Worm (Caenorhabditis elegans) whole organism, late embryonic: Measurements from ENCODE around the gene R01E6.7.

Experiments used
- ama-1 ChIP-seq: fragments of 150-350 bp; optimal IDR thresholded peaks from 2 replicates; lab custom pipeline; 2014
- ceh-22 ChIP-seq: sonication (generic microtip); optimal IDR thresholded peaks from 2 replicates; lab custom pipeline; 2017; ENCODE audit warnings: missing biosample characterization, missing genetic modification characterization
- elt-2 ChIP-seq: sonication (generic microtip); optimal IDR thresholded peaks from 2 replicates; lab custom pipeline; 2016; ENCODE audit warnings: missing genetic modification reagents, missing genetic modification characterization, missing compliant biosample characterization
- eyg-1 ChIP-seq: sonication (generic microtip); optimal IDR thresholded peaks from 2 replicates; lab custom pipeline; 2016; ENCODE audit warnings: missing genotype, missing genetic modification characterization, missing compliant biosample characterization
- gmeb-2 ChIP-seq: sonication (generic microtip); optimal IDR thresholded peaks from 2 replicates; lab custom pipeline; 2016; ENCODE audit warnings: missing genetic modification characterization, inconsistent platforms, missing compliant biosample characterization
- hlh-30 ChIP-seq: sonication (generic microtip); optimal IDR thresholded peaks from 2 replicates; lab custom pipeline; 2017; ENCODE audit warnings: antibody characterized with exemption, missing genetic modification characterization, missing compliant biosample characterization; ENCODE audit not compliant: insufficient read depth
- mec-3 ChIP-seq: sonication (generic microtip); optimal IDR thresholded peaks from 2 replicates; lab custom pipeline; 2016; ENCODE audit warnings: borderline replicate concordance, missing genetic modification characterization, missing compliant biosample characterization
- nfya-1 ChIP-seq: sonication (generic microtip); optimal IDR thresholded peaks from 2 replicates; lab custom pipeline; 2017; ENCODE audit warnings: missing genetic modification characterization, mild to moderate bottlenecking, missing compliant biosample characterization, antibody characterized with exemption, moderate library complexity
- pat-9 ChIP-seq: fragments of 200-800 bp; sonication (Bioruptor generic); optimal IDR thresholded peaks from 2 replicates; lab custom pipeline; 2018; ENCODE audit warnings: mild to moderate bottlenecking, missing genetic modification characterization, moderate library complexity, missing compliant biosample characterization
- pqm-1 ChIP-seq: sonication (generic microtip); optimal IDR thresholded peaks from 2 replicates; lab custom pipeline; 2016; ENCODE audit warnings: missing genetic modification characterization, missing compliant biosample characterization
- pros-1 ChIP-seq: fragments of 150-350 bp; optimal IDR thresholded peaks from 2 replicates; lab custom pipeline; 2014; ENCODE audit warnings: missing biosample characterization, missing genetic modification reagents, missing genetic modification characterization
- rnt-1 ChIP-seq: sonication (generic microtip); optimal IDR thresholded peaks from 2 replicates; lab custom pipeline; 2016; ENCODE audit warnings: missing genetic modification characterization, missing compliant biosample characterization
- sdc-2 ChIP-seq: sonication (generic microtip); optimal IDR thresholded peaks from 2 replicates; lab custom pipeline; 2016; ENCODE audit warnings: missing genotype, missing genetic modification characterization, missing compliant biosample characterization
- sox-2 ChIP-seq: fragments of 200-800 bp; sonication (Bioruptor generic); IDR thresholded peaks from 2 replicates; pipeline ENCODE4 v1.3.6; 2022; ENCODE audit warnings: missing genetic modification reagents, missing genetic modification characterization, missing compliant biosample characterization

ce11 chrX:13530015-13530778 lies 39.6 kb downstream of the R01E6.7 start:
- no peak for TF ChIP-seq mec-3 (tag; lab: Kevin White, UChicago)
- TF ChIP-seq hlh-30 (tag; lab: Kevin White, UChicago) = no peak
- TF ChIP-seq sdc-2 (tag; lab: Kevin White, UChicago) = no peak
- no peak for TF ChIP-seq pqm-1 (tag; lab: Kevin White, UChicago)
- TF ChIP-seq ceh-22 (tag; lab: Kevin White, UChicago) = no peak
- no peak for TF ChIP-seq pat-9 (tag; lab: Kevin White, UChicago)
- no peak for TF ChIP-seq gmeb-2
- TF ChIP-seq ama-1 = no peak
- no peak for TF ChIP-seq elt-2 (tag; lab: Kevin White, UChicago)
- no peak for TF ChIP-seq nfya-1
- TF ChIP-seq rnt-1 (tag; lab: Kevin White, UChicago) = no peak
- TF ChIP-seq eyg-1 = no peak
- no peak for TF ChIP-seq pros-1 (tag; lab: Kevin White, UChicago)
- TF ChIP-seq sox-2 (GFP tag; lab: Robert Waterston, UW) = no peak
